Fruit fly (Drosophila melanogaster): ENCODE results near the gene Jon99Ci.
"Not testable (repeated sequence)": the region's sequence is repeated elsewhere in the genome, so short reads cannot be mapped to it uniquely, and the experiment has no call there.

- not testable (repeated sequence) for TF ChIP-seq kay (GFP tag; ENCODE audit: borderline replicate concordance); pad (GFP tag; optimal IDR thresholded peaks at IDR 0.05); toe (GFP tag; optimal IDR thresholded peaks at IDR 0.05); Mnt (GFP tag; optimal IDR thresholded peaks at IDR 0.05); ovo (GFP tag; optimal IDR thresholded peaks at IDR 0.05); Clk (GFP tag; optimal IDR thresholded peaks at IDR 0.05)
Measured at dm6 chr3R:29921916-29922315, 4.1 kb downstream of the Jon99Ci start, which contains the start of gene Jon99Ciii.
